Worm (Caenorhabditis elegans) whole organism, early embryonic: ENCODE results near the gene F49E10.4.

ENCODE experiments used
- B0310.2 ChIP-seq: sonication (generic microtip); optimal IDR thresholded peaks from 2 replicates; lab custom pipeline; 2016; ENCODE audit warnings: mild to moderate bottlenecking, missing genetic modification characterization, missing compliant biosample characterization
- ceh-13 ChIP-seq: fragments of 200-800 bp; sonication (Bioruptor generic); optimal IDR thresholded peaks from 2 replicates; lab custom pipeline; 2018; ENCODE audit warnings: mild to moderate bottlenecking, missing genetic modification characterization, missing compliant biosample characterization
- tra-4 ChIP-seq: sonication (generic microtip); optimal IDR thresholded peaks from 2 replicates; lab custom pipeline; 2017; ENCODE audit warnings: missing genetic modification characterization, missing compliant biosample characterization

DNA sequence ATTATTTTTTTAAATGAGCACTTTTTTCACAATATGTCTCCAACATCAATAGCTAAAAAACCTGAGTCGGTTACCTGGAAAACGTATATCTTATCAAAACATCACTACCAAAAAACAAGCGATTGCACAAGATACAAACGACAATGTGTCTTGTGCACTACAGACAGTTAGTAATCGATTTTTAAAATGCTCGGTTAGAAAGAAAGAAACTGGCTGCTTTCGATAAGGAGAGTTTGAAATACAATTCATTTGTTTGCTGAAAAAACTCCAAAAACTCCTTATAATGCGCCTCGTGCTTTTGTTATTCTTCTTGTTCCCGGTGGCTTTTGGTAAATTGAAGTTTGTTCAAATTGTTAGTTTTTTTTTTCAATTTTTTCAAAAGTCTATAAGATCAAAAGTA, 46.5 kb upstream of the F49E10.4 start, which contains the start of gene acp-5:
- TF ChIP-seq tra-4 (tag; lab: Kevin White, UChicago) (no peak), ceh-13 (no peak), B0310.2 (tag; lab: Kevin White, UChicago) (no peak)
